Fruit fly (Drosophila melanogaster) whole organism, embryonic: ENCODE results near the gene hgo.
A peak's percentile ranks its signal among the peaks of the same experiment; 100 is the strongest.

ENCODE experiments used
- Asciz ChIP-seq: fragments of 200-800 bp; sonication (Bioruptor generic); optimal IDR thresholded peaks from 2 replicates; lab custom pipeline; 2017; ENCODE audit warnings: missing biosample characterization, mild to moderate bottlenecking, missing genetic modification characterization, missing genetic modification reagents
- Atf3 ChIP-seq: fragments of 200-800 bp; sonication (Bioruptor generic); optimal IDR thresholded peaks from 3 replicates; lab custom pipeline; 2016; ENCODE audit warnings: missing biosample characterization, missing genetic modification characterization
- BEAF-32 ChIP-seq: fragments of 200-800 bp; sonication (Bioruptor generic); optimal IDR thresholded peaks from 3 replicates; lab custom pipeline; 2017; ENCODE audit warnings: missing biosample characterization, missing genetic modification characterization, mild to moderate bottlenecking, moderate library complexity, missing genetic modification reagents
- CG10147 ChIP-seq: fragments of 200-800 bp; sonication (Bioruptor generic); optimal IDR thresholded peaks from 2 replicates; lab custom pipeline; 2019; ENCODE audit warnings: missing biosample characterization, mild to moderate bottlenecking, missing genetic modification characterization, moderate library complexity
- CG11093 ChIP-seq: fragments of 200-800 bp; sonication (Bioruptor generic); IDR thresholded peaks from 3 replicates; pipeline ENCODE4 v1.3.6; 2022; ENCODE audit warnings: missing biosample characterization, missing genetic modification characterization
- CG12104 ChIP-seq: fragments of 200-800 bp; sonication (Bioruptor generic); optimal IDR thresholded peaks from 3 replicates; lab custom pipeline; 2016; ENCODE audit warnings: missing biosample characterization, missing genetic modification characterization
- CG12155 ChIP-seq: fragments of 200-800 bp; sonication (Bioruptor generic); optimal IDR thresholded peaks from 3 replicates; lab custom pipeline; 2016; ENCODE audit warnings: missing biosample characterization, missing genetic modification characterization
- CG12219 ChIP-seq: fragments of 200-800 bp; sonication (Bioruptor generic); optimal IDR thresholded peaks from 3 replicates; lab custom pipeline; 2018; ENCODE audit warnings: missing biosample characterization, mild to moderate bottlenecking, missing genetic modification characterization
- CG12236 ChIP-seq: fragments of 200-800 bp; sonication (Bioruptor generic); optimal IDR thresholded peaks from 2 replicates; lab custom pipeline; 2016; ENCODE audit warnings: missing biosample characterization, missing genetic modification characterization
- CG12769 ChIP-seq: fragments of 200-800 bp; sonication (Bioruptor generic); optimal IDR thresholded peaks from 2 replicates; lab custom pipeline; 2019; ENCODE audit warnings: missing biosample characterization, mild to moderate bottlenecking, missing genetic modification characterization, moderate library complexity
- CG12942 ChIP-seq: fragments of 200-800 bp; sonication (Bioruptor generic); optimal IDR thresholded peaks from 3 replicates; lab custom pipeline; 2016; ENCODE audit warnings: missing biosample characterization, missing genetic modification characterization
- CG15269 ChIP-seq: fragments of 200-800 bp; sonication (Bioruptor generic); optimal IDR thresholded peaks from 2 replicates; lab custom pipeline; 2018; ENCODE audit warnings: missing biosample characterization, mild to moderate bottlenecking, missing genetic modification characterization, moderate library complexity
- CG17802 ChIP-seq: fragments of 200-800 bp; sonication (Bioruptor generic); optimal IDR thresholded peaks from 2 replicates; lab custom pipeline; 2018; ENCODE audit warnings: missing biosample characterization, mild to moderate bottlenecking, missing genetic modification characterization, moderate library complexity
- CG18764 ChIP-seq: fragments of 200-800 bp; sonication (Bioruptor generic); optimal IDR thresholded peaks from 3 replicates; lab custom pipeline; 2016; ENCODE audit warnings: missing biosample characterization, missing genetic modification characterization
- CG3163 ChIP-seq: fragments of 200-800 bp; sonication (Bioruptor generic); optimal IDR thresholded peaks from 3 replicates; lab custom pipeline; 2016; ENCODE audit warnings: missing biosample characterization, missing genetic modification characterization
- CG6791 ChIP-seq: fragments of 200-800 bp; sonication (Bioruptor generic); IDR thresholded peaks from 3 replicates; pipeline ENCODE4 v1.3.6; 2022; ENCODE audit warnings: missing biosample characterization, missing genetic modification characterization; ENCODE audit not compliant: partially characterized antibody
- CG7963 ChIP-seq: fragments of 200-800 bp; sonication (Bioruptor generic); IDR thresholded peaks from 3 replicates; pipeline ENCODE4 v1.3.6; 2022; ENCODE audit warnings: missing biosample characterization, missing genetic modification characterization; ENCODE audit not compliant: partially characterized antibody
- ERR ChIP-seq: fragments of 200-800 bp; sonication (Bioruptor generic); optimal IDR thresholded peaks from 2 replicates; lab custom pipeline; 2016; ENCODE audit warnings: missing biosample characterization, missing genetic modification characterization
- Fer2 ChIP-seq: fragments of 200-800 bp; sonication (Bioruptor generic); optimal IDR thresholded peaks from 2 replicates; lab custom pipeline; 2018; ENCODE audit warnings: missing biosample characterization, mild to moderate bottlenecking, missing genetic modification characterization, moderate library complexity
- HLH54F ChIP-seq: fragments of 200-800 bp; sonication (Bioruptor generic); optimal IDR thresholded peaks from 3 replicates; lab custom pipeline; 2016; ENCODE audit warnings: missing biosample characterization, missing genetic modification characterization
- Hand ChIP-seq: fragments of 200-800 bp; sonication (Bioruptor generic); optimal IDR thresholded peaks from 2 replicates; lab custom pipeline; 2017; ENCODE audit warnings: mild to moderate bottlenecking, missing biosample characterization, missing genetic modification reagents, missing genetic modification characterization
- HmgD ChIP-seq: fragments of 200-800 bp; sonication (Bioruptor generic); optimal IDR thresholded peaks from 3 replicates; lab custom pipeline; 2016; ENCODE audit warnings: missing biosample characterization, missing genetic modification characterization
- MBD-R2 ChIP-seq: fragments of 200-800 bp; sonication (Bioruptor generic); IDR thresholded peaks from 2 replicates; pipeline ENCODE4 v1.3.6; 2022; ENCODE audit warnings: missing biosample characterization, missing genetic modification characterization
- Med ChIP-seq: fragments of 200-800 bp; sonication (Bioruptor generic); peaks from one replicate; lab custom pipeline; 2016; ENCODE audit warnings: missing biosample characterization, missing genetic modification characterization, mild to moderate bottlenecking, inconsistent platforms, moderate library complexity
- Stat92E ChIP-seq, 3 experiments: fragments of >200 bp in 2 of 3; fragments of 200-800 bp in 1 of 3; sonication (Bioruptor generic) in 1 of 3; optimal IDR thresholded peaks; 2 replicates each; lab custom pipeline; 2017 to 2019; ENCODE audit warnings: missing biosample characterization in 3 of 3, missing genetic modification characterization in 3 of 3, mild to moderate bottlenecking in 1 of 3, moderate library complexity in 1 of 3
- Taf1 ChIP-seq: fragments of 200-800 bp; sonication (Bioruptor generic); IDR thresholded peaks from 2 replicates; pipeline ENCODE4 v1.3.6; 2022; ENCODE audit warnings: missing biosample characterization, missing genetic modification characterization
- ems ChIP-seq: fragments of 200-800 bp; sonication (Bioruptor generic); optimal IDR thresholded peaks from 3 replicates; lab custom pipeline; 2016; ENCODE audit warnings: missing biosample characterization, missing genetic modification characterization
- fd96Cb ChIP-seq: fragments of 200-800 bp; sonication (Bioruptor generic); optimal IDR thresholded peaks from 2 replicates; lab custom pipeline; 2018; ENCODE audit warnings: missing biosample characterization, mild to moderate bottlenecking, missing genetic modification characterization, moderate library complexity
- gcm2 ChIP-seq: fragments of 200-800 bp; sonication (Bioruptor generic); optimal IDR thresholded peaks from 2 replicates; lab custom pipeline; 2016; ENCODE audit warnings: missing biosample characterization, missing genetic modification characterization
- gem ChIP-seq: fragments of 200-800 bp; sonication (Bioruptor generic); optimal IDR thresholded peaks from 2 replicates; lab custom pipeline; 2019; ENCODE audit warnings: missing biosample characterization, mild to moderate bottlenecking, missing genetic modification characterization, moderate library complexity
- hkb ChIP-seq, 2 experiments: fragments of 200-800 bp in 1 of 2; fragments of >200 bp in 1 of 2; sonication (Bioruptor generic) in 1 of 2; IDR thresholded peaks in 1 of 2; optimal IDR thresholded peaks in 1 of 2; 2 replicates each; pipeline versions ENCODE4 v1.3.6 to Lab custom; 2017 to 2022; ENCODE audit warnings: missing biosample characterization in 1 of 2, missing genetic modification characterization in 1 of 2
- hth ChIP-seq: fragments of >200 bp; optimal IDR thresholded peaks from 2 replicates; lab custom pipeline; 2017; ENCODE audit warnings: inconsistent platforms
- ken ChIP-seq: fragments of 200-800 bp; sonication (Bioruptor generic); IDR thresholded peaks from 3 replicates; pipeline ENCODE4 v1.3.6; 2022; ENCODE audit warnings: missing biosample characterization, missing genetic modification characterization
- mam ChIP-seq: fragments of 200-800 bp; sonication (Bioruptor generic); optimal IDR thresholded peaks from 3 replicates; lab custom pipeline; 2016; ENCODE audit warnings: missing biosample characterization, missing genetic modification characterization
- nau ChIP-seq: fragments of 200-800 bp; sonication (Bioruptor generic); optimal IDR thresholded peaks from 3 replicates; lab custom pipeline; 2017; ENCODE audit warnings: missing biosample characterization, mild to moderate bottlenecking, missing genetic modification characterization, missing genetic modification reagents
- oc ChIP-seq: fragments of 200-800 bp; sonication (Bioruptor generic); optimal IDR thresholded peaks from 2 replicates; lab custom pipeline; 2018; ENCODE audit warnings: missing biosample characterization, mild to moderate bottlenecking, missing genetic modification characterization, moderate library complexity
- pb ChIP-seq: fragments of 200-800 bp; sonication (Bioruptor generic); optimal IDR thresholded peaks from 3 replicates; lab custom pipeline; 2016; ENCODE audit warnings: missing biosample characterization, missing genetic modification characterization
- pnt ChIP-seq: fragments of 200-800 bp; sonication (Bioruptor generic); optimal IDR thresholded peaks from 3 replicates; lab custom pipeline; 2016; ENCODE audit warnings: missing biosample characterization, missing genetic modification characterization
- prd ChIP-seq, 3 experiments: fragments of >200 bp in 2 of 3; fragments of 200-800 bp in 1 of 3; sonication (Bioruptor generic) in 1 of 3; optimal IDR thresholded peaks in 2 of 3; IDR thresholded peaks in 1 of 3; 2 replicates in 2 of 3; 3 replicates in 1 of 3; pipeline versions ENCODE4 v1.3.6 to Lab custom; 2017 to 2022; ENCODE audit warnings: missing biosample characterization in 1 of 3, missing genetic modification characterization in 1 of 3
- psq ChIP-seq: fragments of 200-800 bp; sonication (Bioruptor generic); optimal IDR thresholded peaks from 2 replicates; lab custom pipeline; 2017; ENCODE audit warnings: missing biosample characterization, missing genetic modification characterization
- pzg ChIP-seq: fragments of 200-800 bp; sonication (Bioruptor generic); optimal IDR thresholded peaks from 3 replicates; lab custom pipeline; 2018; ENCODE audit warnings: missing biosample characterization, mild to moderate bottlenecking, missing genetic modification characterization, moderate library complexity
- sqz ChIP-seq: fragments of 200-800 bp; sonication (Bioruptor generic); optimal IDR thresholded peaks from 3 replicates; lab custom pipeline; 2018; ENCODE audit warnings: missing biosample characterization, mild to moderate bottlenecking, missing genetic modification characterization
- tin ChIP-seq: fragments of 200-800 bp; sonication (Bioruptor generic); optimal IDR thresholded peaks from 3 replicates; lab custom pipeline; 2016; ENCODE audit warnings: missing biosample characterization, missing genetic modification characterization
- trem ChIP-seq: fragments of 200-800 bp; optimal IDR thresholded peaks from 3 replicates; lab custom pipeline; 2019; ENCODE audit warnings: missing biosample characterization, mild to moderate bottlenecking, missing genetic modification characterization, moderate library complexity
- wek ChIP-seq: fragments of 200-800 bp; sonication (Bioruptor generic); optimal IDR thresholded peaks from 3 replicates; lab custom pipeline; 2018; ENCODE audit warnings: missing biosample characterization, mild to moderate bottlenecking, missing genetic modification characterization, moderate library complexity

The hgo gene

dm6 chr2L:11100516-11101061, 35.6 kb upstream of the hgo start, which contains the start of gene Ge-1 (continued):
- TF ChIP-seq trem (tag; lab: Kevin White, UChicago) (peak; percentile 47), CG18764 (peak; percentile 2), Asciz (GFP tag; lab: Kevin White, UChicago) (no peak), CG11093 (GFP tag; lab: Robert Waterston, UW) (no peak), CG10147 (GFP tag; lab: Kevin White, UChicago) (no peak), sqz (GFP tag; lab: Kevin White, UChicago) (peak; percentile 80)
- TF ChIP-seq, all 482 proteins: peak for 69

dm6 chr2L:11105320-11105719, 30.9 kb upstream of the hgo start:
- peak in 1 of 2 experiments; percentile 12 for TF ChIP-seq prd (optimal IDR thresholded peaks at IDR 0.05; lab: Kevin White, UChicago)
- TF ChIP-seq prd (GFP tag; IDR thresholded peaks at IDR 0.05; lab: Robert Waterston, UW): no peak
- no peak for TF ChIP-seq pb (GFP tag; lab: Kevin White, UChicago)
- TF ChIP-seq psq (GFP tag; lab: Kevin White, UChicago): no peak
- no peak for TF ChIP-seq HmgD (GFP tag; lab: Kevin White, UChicago)
- no peak for TF ChIP-seq hth
- no peak for TF ChIP-seq wek (GFP tag; lab: Kevin White, UChicago)
- TF ChIP-seq Med (GFP tag; lab: Kevin White, UChicago): peak; percentile 61

dm6 chr2L:11106562-11106962, 29.6 kb upstream of the hgo start, which contains the start of gene Reps:
Gene Reps, minus strand, starts transcription at chr2L:11106645.
- TF ChIP-seq CG7963: peak; percentile 60; the same call in 2 of the 3 replicates
- peak; percentile 98 for TF ChIP-seq HLH54F (GFP tag; lab: Kevin White, UChicago)
- TF ChIP-seq Stat92E (GFP tag; optimal IDR thresholded peaks at IDR 0.05; lab: Kevin White, UChicago): peak in 1 of 3 experiments; percentile 93
- peak; percentile 99 for TF ChIP-seq ken (GFP tag; lab: Robert Waterston, UW)
- peak; percentile 86 for TF ChIP-seq CG3163
- peak; percentile 99 for TF ChIP-seq CG12942 (GFP tag; lab: Kevin White, UChicago)
- peak; percentile 98 for TF ChIP-seq CG15269 (tag; lab: Kevin White, UChicago)
- TF ChIP-seq nau: no peak
- peak; percentile 92 for TF ChIP-seq CG12236
- TF ChIP-seq CG12769 (tag; lab: Kevin White, UChicago): peak; percentile 99
- peak; percentile 97 for TF ChIP-seq oc
- TF ChIP-seq Hand (GFP tag; lab: Kevin White, UChicago): peak; percentile 88
- peak; percentile 96 for TF ChIP-seq CG12219 (GFP tag; lab: Kevin White, UChicago)
- peak; percentile 97 for TF ChIP-seq Taf1 (GFP tag; lab: Robert Waterston, UW)
- peak; percentile 91 for TF ChIP-seq hkb (optimal IDR thresholded peaks at IDR 0.05; lab: Kevin White, UChicago)
- peak; percentile 99 for TF ChIP-seq hkb (GFP tag; IDR thresholded peaks at IDR 0.05; lab: Robert Waterston, UW)
- peak; percentile 98 for TF ChIP-seq CG12104
- TF ChIP-seq Atf3 (GFP tag; lab: Kevin White, UChicago): peak; percentile 99
- peak; percentile 98 for TF ChIP-seq Fer2
- TF ChIP-seq tin (GFP tag; lab: Kevin White, UChicago): peak; percentile 99
- peak; percentile 99 for TF ChIP-seq fd96Cb (tag; lab: Kevin White, UChicago)
- TF ChIP-seq CG17802 (tag; lab: Kevin White, UChicago): peak; percentile 91
- TF ChIP-seq mam: peak; percentile 98
- TF ChIP-seq ERR (GFP tag; lab: Kevin White, UChicago): peak; percentile 94
- peak; percentile 99 for TF ChIP-seq gem (tag; lab: Kevin White, UChicago)
- TF ChIP-seq BEAF-32 (GFP tag; lab: Kevin White, UChicago): peak; percentile 75
- TF ChIP-seq pnt (GFP tag; lab: Kevin White, UChicago): peak; percentile 98
- peak; percentile 95 for TF ChIP-seq gcm2
- peak; percentile 89 for TF ChIP-seq pzg (GFP tag; lab: Kevin White, UChicago)
- peak; percentile 99 for TF ChIP-seq MBD-R2
- TF ChIP-seq CG6791: peak; percentile 79
- TF ChIP-seq CG12155 (GFP tag; lab: Kevin White, UChicago): peak; percentile 98
- TF ChIP-seq ems (GFP tag; lab: Kevin White, UChicago): peak; percentile 98
